Worm (Caenorhabditis elegans) whole organism, L1 larva: ENCODE results near the gene F38H4.3.

ENCODE experiments used
- C04F5.9 ChIP-seq: sonication (generic microtip); optimal IDR thresholded peaks from 2 replicates; lab custom pipeline; 2016; ENCODE audit warnings: missing genetic modification characterization, missing compliant biosample characterization
- Y116A8C.19 ChIP-seq: sonication (generic microtip); optimal IDR thresholded peaks from 2 replicates; lab custom pipeline; 2016; ENCODE audit warnings: missing compliant biosample characterization, missing genetic modification characterization, borderline replicate concordance
- alr-1 ChIP-seq: fragments of 200-800 bp; sonication (Bioruptor generic); optimal IDR thresholded peaks from 2 replicates; lab custom pipeline; 2018; ENCODE audit warnings: borderline replicate concordance, mild to moderate bottlenecking, missing genetic modification characterization, missing compliant biosample characterization
- blmp-1 ChIP-seq: fragments of 150-350 bp; optimal IDR thresholded peaks from 2 replicates; lab custom pipeline; 2014; ENCODE audit warnings: missing biosample characterization, missing genetic modification characterization
- ceh-82 ChIP-seq, 3 experiments: fragments of 150-350 bp in 1 of 3; sonication (generic microtip) in 2 of 3; optimal IDR thresholded peaks; 2 replicates each; lab custom pipeline; 2014 to 2017; ENCODE audit warnings: missing biosample characterization in 3 of 3, missing genetic modification characterization in 3 of 3
- ceh-90 ChIP-seq: sonication (generic microtip); optimal IDR thresholded peaks from 2 replicates; lab custom pipeline; 2016; ENCODE audit warnings: missing genetic modification characterization, missing compliant biosample characterization
- ces-1 ChIP-seq: fragments of 150-350 bp; optimal IDR thresholded peaks from 2 replicates; lab custom pipeline; 2014; ENCODE audit warnings: missing biosample characterization, missing genetic modification reagents, missing genetic modification characterization
- dsc-1 ChIP-seq: sonication (generic microtip); optimal IDR thresholded peaks from 2 replicates; lab custom pipeline; 2016; ENCODE audit warnings: mild to moderate bottlenecking, missing genetic modification characterization, missing compliant biosample characterization
- elt-3 ChIP-seq, 6 experiments: fragments of 150-350 bp in 1 of 6; sonication (generic microtip); optimal IDR thresholded peaks; 2 replicates each; lab custom pipeline; 2017 to 2018; ENCODE audit warnings: missing biosample characterization in 6 of 6, missing genetic modification characterization in 6 of 6, inconsistent platforms in 1 of 6
- fkh-8 ChIP-seq: sonication (generic microtip); optimal IDR thresholded peaks from 2 replicates; lab custom pipeline; 2016; ENCODE audit warnings: mild to moderate bottlenecking, missing genetic modification characterization, missing compliant biosample characterization
- hlh-4 ChIP-seq: sonication (generic microtip); optimal IDR thresholded peaks from 2 replicates; lab custom pipeline; 2016; ENCODE audit warnings: mild to moderate bottlenecking, missing genetic modification characterization, missing compliant biosample characterization
- hpl-2 ChIP-seq: fragments of 150-350 bp; optimal IDR thresholded peaks from 2 replicates; lab custom pipeline; 2014; ENCODE audit warnings: missing biosample characterization, missing genetic modification reagents, missing genetic modification characterization
- irx-1 ChIP-seq: sonication (generic microtip); optimal IDR thresholded peaks from 2 replicates; lab custom pipeline; 2016; ENCODE audit warnings: missing genetic modification characterization, missing compliant biosample characterization
- jun-1 ChIP-seq: fragments of 150-350 bp; optimal IDR thresholded peaks from 2 replicates; lab custom pipeline; 2014; ENCODE audit warnings: missing biosample characterization, missing genetic modification reagents, missing genetic modification characterization
- mep-1 ChIP-seq: fragments of 150-350 bp; optimal IDR thresholded peaks from 2 replicates; lab custom pipeline; 2014; ENCODE audit warnings: missing biosample characterization, missing genetic modification characterization
- nhr-11 ChIP-seq: fragments of 150-350 bp; optimal IDR thresholded peaks from 2 replicates; lab custom pipeline; 2014; ENCODE audit warnings: missing biosample characterization, missing genetic modification characterization
- nhr-19 ChIP-seq: fragments of 200-800 bp; sonication (Bioruptor generic); conservative IDR thresholded peaks from 2 replicates; pipeline ENCODE4 v1.3.6; 2022; ENCODE audit warnings: missing genetic modification characterization, missing compliant biosample characterization
- nhr-20 ChIP-seq: sonication (generic microtip); optimal IDR thresholded peaks from 2 replicates; lab custom pipeline; 2016; ENCODE audit warnings: mild to moderate bottlenecking, missing genetic modification characterization, missing compliant biosample characterization
- nhr-47 ChIP-seq: sonication (generic microtip); optimal IDR thresholded peaks from 2 replicates; lab custom pipeline; 2016; ENCODE audit warnings: mild to moderate bottlenecking, missing genetic modification characterization, moderate library complexity, missing compliant biosample characterization
- nhr-71 ChIP-seq: sonication (generic microtip); optimal IDR thresholded peaks from 2 replicates; lab custom pipeline; 2016; ENCODE audit warnings: mild to moderate bottlenecking, missing genetic modification characterization, moderate library complexity, missing compliant biosample characterization
- nhr-76 ChIP-seq: sonication (generic microtip); optimal IDR thresholded peaks from 2 replicates; lab custom pipeline; 2017; ENCODE audit warnings: missing biosample characterization, missing genetic modification characterization
- nhr-77 ChIP-seq: fragments of 150-350 bp; optimal IDR thresholded peaks from 2 replicates; lab custom pipeline; 2014; ENCODE audit warnings: missing biosample characterization, missing genetic modification characterization
- nhr-85 ChIP-seq: sonication (generic microtip); peaks from one replicate; lab custom pipeline; 2016; ENCODE audit warnings: missing genetic modification characterization, inconsistent platforms, missing compliant biosample characterization
- pax-3 ChIP-seq: fragments of 200-800 bp; sonication (Bioruptor generic); optimal IDR thresholded peaks from 2 replicates; lab custom pipeline; 2018; ENCODE audit warnings: mild to moderate bottlenecking, missing genetic modification characterization, moderate library complexity, missing compliant biosample characterization
- skn-1 ChIP-seq: fragments of 150-350 bp; optimal IDR thresholded peaks from 2 replicates; lab custom pipeline; 2014; ENCODE audit warnings: missing biosample characterization, missing genetic modification characterization
- snpc-4 ChIP-seq: fragments of 150-350 bp; optimal IDR thresholded peaks from 2 replicates; lab custom pipeline; 2014; ENCODE audit warnings: missing biosample characterization, missing genetic modification characterization
- snu-23 ChIP-seq: sonication (generic microtip); optimal IDR thresholded peaks from 2 replicates; lab custom pipeline; 2016; ENCODE audit warnings: missing genetic modification characterization, missing compliant biosample characterization
- sox-4 ChIP-seq: sonication (generic microtip); optimal IDR thresholded peaks from 2 replicates; lab custom pipeline; 2016; ENCODE audit warnings: missing genetic modification characterization, missing compliant biosample characterization
- unc-98 ChIP-seq: fragments of 200-800 bp; sonication (Bioruptor generic); IDR thresholded peaks from 2 replicates; pipeline ENCODE4 v1.3.6; 2022; ENCODE audit warnings: missing genetic modification characterization, missing compliant biosample characterization
- xbp-1 ChIP-seq: sonication (generic microtip); optimal IDR thresholded peaks from 2 replicates; lab custom pipeline; 2016; ENCODE audit warnings: missing genetic modification characterization, missing compliant biosample characterization
- ztf-11 ChIP-seq, 2 experiments: sonication (generic microtip); optimal IDR thresholded peaks; 2 replicates each; lab custom pipeline; 2016 to 2017; ENCODE audit warnings: missing genetic modification characterization in 2 of 2, missing biosample characterization in 1 of 2, missing compliant biosample characterization in 1 of 2
- ztf-4 ChIP-seq: fragments of 150-350 bp; optimal IDR thresholded peaks from 2 replicates; lab custom pipeline; 2014; ENCODE audit warnings: missing biosample characterization, missing genetic modification characterization

Gene F38H4.3

DNA sequence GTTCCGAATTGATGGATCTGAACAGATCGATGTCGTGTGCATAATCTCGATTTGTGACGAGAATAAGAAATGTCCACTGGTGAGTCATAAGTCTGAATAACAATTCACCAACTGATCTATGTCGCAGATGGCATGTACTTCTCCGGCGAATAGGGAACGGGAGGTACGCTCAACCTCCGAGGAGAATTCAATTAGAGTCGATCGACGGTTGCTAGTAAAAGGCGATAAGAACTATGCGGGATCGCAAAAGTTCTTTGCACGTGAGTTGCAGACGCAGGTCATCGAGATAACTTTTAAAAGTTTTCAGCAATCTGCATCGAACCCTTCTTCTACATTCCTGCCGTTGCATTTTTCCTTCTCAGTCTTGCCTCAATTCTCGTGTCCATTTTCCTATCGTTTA lies 40.3 kb downstream of the F38H4.3 start:
- TF ChIP-seq xbp-1 (tag; lab: Kevin White, UChicago) (no peak), Y116A8C.19 (tag; lab: Kevin White, UChicago) (no peak), ztf-4 (tag; lab: Kevin White, UChicago) (no peak), hpl-2 (no peak), ceh-82 (tag; optimal IDR thresholded peaks at IDR 0.05; lab: Kevin White, UChicago) (no peak), nhr-77 (tag; lab: Kevin White, UChicago) (no peak), sox-4 (no peak), C04F5.9 (tag; lab: Kevin White, UChicago) (no peak), nhr-76 (no peak), skn-1 (tag; lab: Kevin White, UChicago) (no peak), nhr-19 (GFP tag; lab: Robert Waterston, UW) (no peak), irx-1 (tag; lab: Kevin White, UChicago) (no peak), snpc-4 (tag; lab: Kevin White, UChicago) (no peak), jun-1 (tag; lab: Kevin White, UChicago) (no peak), ztf-11 (tag; optimal IDR thresholded peaks at IDR 0.05; lab: Kevin White, UChicago) (no peak)

- TF ChIP-seq mep-1 (tag; lab: Kevin White, UChicago) (peak; percentile 3), blmp-1 (peak; percentile 97), elt-3 (tag; optimal IDR thresholded peaks at IDR 0.05; lab: Kevin White, UChicago) (peak in 1 of 6 experiments; percentile 6), alr-1 (no peak), nhr-85 (peak; percentile 66)
- TF ChIP-seq, all 84 proteins: peak for 4
These were observed 41.3 kb downstream of the F38H4.3 start for ce11 chrIV:11883478-11883877.

- TF ChIP-seq unc-98 (GFP tag; lab: Robert Waterston, UW) (no peak), blmp-1 (peak; percentile 22)
These were observed 43.1 kb downstream of the F38H4.3 start, which contains the start of gene let-653 for ce11 chrIV:11885313-11885712. Gene let-653 (plus strand): TSS chrIV:11885613.

DNA sequence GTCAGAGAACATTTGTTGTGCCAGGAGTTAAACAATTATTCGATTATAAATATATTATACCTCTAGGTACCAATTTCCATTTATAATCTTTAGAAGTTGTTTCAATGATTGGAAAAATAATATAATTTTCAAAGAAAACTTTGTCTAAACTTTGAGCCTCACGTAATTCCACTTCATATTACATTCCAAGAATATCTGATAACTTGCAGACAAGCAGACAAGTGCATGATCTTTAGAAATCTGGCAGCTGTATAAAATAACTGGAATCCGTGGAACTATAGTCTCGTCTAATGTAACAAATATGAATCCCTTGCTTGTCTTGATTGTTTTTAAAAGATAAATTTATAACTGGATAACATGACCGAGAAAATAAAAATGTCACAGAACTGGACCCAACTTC lies 50.3 kb downstream of the F38H4.3 start:
- TF ChIP-seq nhr-20 (peak; percentile 44), alr-1 (no peak), nhr-11 (peak; percentile 6), ces-1 (no peak), dsc-1 (tag; lab: Kevin White, UChicago) (peak; percentile 51), fkh-8 (tag; lab: Kevin White, UChicago) (peak; percentile 48), elt-3 (tag; optimal IDR thresholded peaks at IDR 0.05; lab: Kevin White, UChicago) (no peak), snu-23 (GFP tag; lab: Kevin White, UChicago) (no peak), hlh-4 (peak; percentile 58)

- no peak for TF ChIP-seq ceh-90 (tag; lab: Kevin White, UChicago)
- TF ChIP-seq sox-4 = peak; percentile 21
- peak; percentile 3 for TF ChIP-seq nhr-71 (tag; lab: Kevin White, UChicago)
- peak; percentile 6 for TF ChIP-seq pax-3
- TF ChIP-seq nhr-47 (tag; lab: Kevin White, UChicago) = peak; percentile 18
- TF ChIP-seq blmp-1 = no peak
- TF ChIP-seq dsc-1 (tag; lab: Kevin White, UChicago) = peak; percentile 90
These were observed 51.1 kb downstream of the F38H4.3 start for ce11 chrIV:11893336-11893735.
